Worm (Caenorhabditis elegans): ENCODE results near the gene C32D5.10.

ce11 chrII:6342455-6342854 lies 9.3 kb downstream of the C32D5.10 start:
- TF ChIP-seq him-1 (tag; optimal IDR thresholded peaks at IDR 0.05) (no peak), dao-5 (tag; optimal IDR thresholded peaks at IDR 0.05) (no peak), W03F9.2 (tag; optimal IDR thresholded peaks at IDR 0.05) (no peak)
